Fruit fly (Drosophila melanogaster) whole organism, embryonic: ENCODE data around the gene UQCR-14.

Experiments
- C15 ChIP-seq: fragments of 200-800 bp; sonication (Bioruptor generic); IDR thresholded peaks from 3 replicates; pipeline ENCODE4 v1.3.6; 2022; ENCODE audit warnings: missing biosample characterization, missing genetic modification characterization
- CG10267 ChIP-seq: fragments of 200-800 bp; sonication (Bioruptor generic); optimal IDR thresholded peaks from 2 replicates; lab custom pipeline; 2018; ENCODE audit warnings: missing biosample characterization, mild to moderate bottlenecking, missing genetic modification characterization, moderate library complexity
- CG10543 ChIP-seq: fragments of 200-800 bp; sonication (Bioruptor generic); optimal IDR thresholded peaks from 3 replicates; lab custom pipeline; 2017; ENCODE audit warnings: missing biosample characterization, mild to moderate bottlenecking, missing genetic modification characterization, moderate library complexity
- CG12219 ChIP-seq: fragments of 200-800 bp; sonication (Bioruptor generic); optimal IDR thresholded peaks from 3 replicates; lab custom pipeline; 2018; ENCODE audit warnings: missing biosample characterization, mild to moderate bottlenecking, missing genetic modification characterization
- CG12659 ChIP-seq: fragments of 200-800 bp; sonication (Bioruptor generic); optimal IDR thresholded peaks from 3 replicates; lab custom pipeline; 2017; ENCODE audit warnings: mild to moderate bottlenecking, missing biosample characterization, missing genetic modification reagents, missing genetic modification characterization
- CG12744 ChIP-seq: fragments of 200-800 bp; sonication (Bioruptor generic); optimal IDR thresholded peaks from 2 replicates; lab custom pipeline; 2016; ENCODE audit warnings: missing biosample characterization, missing genetic modification characterization
- CG15269 ChIP-seq: fragments of 200-800 bp; sonication (Bioruptor generic); optimal IDR thresholded peaks from 2 replicates; lab custom pipeline; 2018; ENCODE audit warnings: missing biosample characterization, mild to moderate bottlenecking, missing genetic modification characterization, moderate library complexity
- CG15601 ChIP-seq: fragments of 200-800 bp; sonication (Bioruptor generic); optimal IDR thresholded peaks from 3 replicates; lab custom pipeline; 2019; ENCODE audit warnings: missing biosample characterization, mild to moderate bottlenecking, missing genetic modification characterization, moderate library complexity
- CG15696 ChIP-seq: fragments of 200-800 bp; sonication (Bioruptor generic); optimal IDR thresholded peaks from 2 replicates; lab custom pipeline; 2019; ENCODE audit warnings: missing biosample characterization, mild to moderate bottlenecking, missing genetic modification characterization, moderate library complexity
- CG16815 ChIP-seq: fragments of 200-800 bp; sonication (Bioruptor generic); optimal IDR thresholded peaks from 3 replicates; lab custom pipeline; 2017; ENCODE audit warnings: missing biosample characterization, mild to moderate bottlenecking, missing genetic modification characterization
- CG17361 ChIP-seq: fragments of 200-800 bp; sonication (Bioruptor generic); IDR thresholded peaks from 3 replicates; pipeline ENCODE4 v1.3.6; 2022; ENCODE audit warnings: missing biosample characterization, missing genetic modification characterization
- CG17385 ChIP-seq: fragments of 200-800 bp; sonication (Bioruptor generic); optimal IDR thresholded peaks from 3 replicates; lab custom pipeline; 2018; ENCODE audit warnings: missing biosample characterization, mild to moderate bottlenecking, missing genetic modification characterization
- CG1832 ChIP-seq: fragments of 200-800 bp; sonication (Bioruptor generic); optimal IDR thresholded peaks from 2 replicates; lab custom pipeline; 2017; ENCODE audit warnings: missing biosample characterization, mild to moderate bottlenecking, missing genetic modification characterization, inconsistent platforms
- CG18476 ChIP-seq: fragments of 200-800 bp; sonication (Bioruptor generic); optimal IDR thresholded peaks from 2 replicates; lab custom pipeline; 2016; ENCODE audit warnings: missing biosample characterization, mild to moderate bottlenecking, missing genetic modification characterization
- CG2116 ChIP-seq: fragments of 200-800 bp; sonication (Bioruptor generic); optimal IDR thresholded peaks from 3 replicates; lab custom pipeline; 2018; ENCODE audit warnings: missing biosample characterization, mild to moderate bottlenecking, missing genetic modification characterization
- CG2202 ChIP-seq: fragments of 200-800 bp; sonication (Bioruptor generic); optimal IDR thresholded peaks from 2 replicates; lab custom pipeline; 2018; ENCODE audit warnings: missing biosample characterization, mild to moderate bottlenecking, missing genetic modification characterization
- CG3065 ChIP-seq: fragments of 200-800 bp; sonication (Bioruptor generic); optimal IDR thresholded peaks from 2 replicates; lab custom pipeline; 2016; ENCODE audit warnings: missing biosample characterization, missing genetic modification characterization
- CG4404 ChIP-seq: fragments of 200-800 bp; sonication (Bioruptor generic); IDR thresholded peaks from 2 replicates; pipeline ENCODE4 v1.3.6; 2022; ENCODE audit warnings: missing biosample characterization, missing genetic modification characterization
- CG7786 ChIP-seq: fragments of 200-800 bp; sonication (Bioruptor generic); optimal IDR thresholded peaks from 2 replicates; lab custom pipeline; 2016; ENCODE audit warnings: missing biosample characterization, missing genetic modification characterization
- E2f1 ChIP-seq: fragments of 200-800 bp; sonication (Bioruptor generic); IDR thresholded peaks from 2 replicates; pipeline ENCODE4 v1.3.6; 2022; ENCODE audit warnings: missing biosample characterization, missing genetic modification characterization
- ERR ChIP-seq: fragments of 200-800 bp; sonication (Bioruptor generic); optimal IDR thresholded peaks from 2 replicates; lab custom pipeline; 2016; ENCODE audit warnings: missing biosample characterization, missing genetic modification characterization
- Ets65A ChIP-seq: fragments of 200-800 bp; sonication (Bioruptor generic); peaks from one replicate; lab custom pipeline; 2016; ENCODE audit warnings: missing biosample characterization, missing genetic modification characterization
- Fer3 ChIP-seq: fragments of 200-800 bp; sonication (Bioruptor generic); optimal IDR thresholded peaks from 2 replicates; lab custom pipeline; 2018; ENCODE audit warnings: missing biosample characterization, mild to moderate bottlenecking, missing genetic modification characterization, moderate library complexity
- GATAe ChIP-seq: fragments of 200-800 bp; sonication (Bioruptor generic); conservative IDR thresholded peaks from 2 replicates; pipeline ENCODE4 v1.3.6; 2022; ENCODE audit warnings: missing biosample characterization, missing genetic modification characterization
- Gug ChIP-seq: fragments of 200-800 bp; sonication (Bioruptor generic); IDR thresholded peaks from 4 replicates; pipeline ENCODE4 v1.3.6; 2022; ENCODE audit warnings: missing biosample characterization, missing genetic modification characterization
- H2.0 ChIP-seq: fragments of 200-800 bp; sonication (Bioruptor generic); IDR thresholded peaks from 2 replicates; pipeline ENCODE4 v1.3.6; 2022; ENCODE audit warnings: missing biosample characterization, missing genetic modification characterization
- HLH3B ChIP-seq: fragments of 200-800 bp; sonication (Bioruptor generic); IDR thresholded peaks from 2 replicates; pipeline ENCODE4 v1.3.6; 2022; ENCODE audit warnings: missing biosample characterization, missing genetic modification characterization
- PHDP ChIP-seq: fragments of 200-800 bp; sonication (Bioruptor generic); optimal IDR thresholded peaks from 3 replicates; lab custom pipeline; 2018; ENCODE audit warnings: missing biosample characterization, mild to moderate bottlenecking, missing genetic modification characterization, moderate library complexity
- Ravus ChIP-seq: fragments of 200-800 bp; sonication (Bioruptor generic); IDR thresholded peaks from 2 replicates; pipeline ENCODE4 v1.3.6; 2022; ENCODE audit warnings: missing biosample characterization, missing genetic modification characterization
- Spps ChIP-seq: fragments of 200-800 bp; sonication (Bioruptor generic); optimal IDR thresholded peaks from 2 replicates; lab custom pipeline; 2018; ENCODE audit warnings: missing biosample characterization, mild to moderate bottlenecking, missing genetic modification characterization
- Xrp1 ChIP-seq: fragments of 200-800 bp; sonication (Bioruptor generic); IDR thresholded peaks from 2 replicates; pipeline ENCODE4 v1.3.6; 2022; ENCODE audit warnings: missing biosample characterization, missing genetic modification characterization
- amos ChIP-seq: fragments of 200-800 bp; sonication (Bioruptor generic); IDR thresholded peaks from 2 replicates; pipeline ENCODE4 v1.3.6; 2022; ENCODE audit warnings: missing biosample characterization, missing genetic modification characterization; ENCODE audit not compliant: partially characterized antibody
- ap ChIP-seq: fragments of 200-800 bp; sonication (Bioruptor generic); IDR thresholded peaks from 2 replicates; pipeline ENCODE4 v1.3.6; 2022; ENCODE audit warnings: missing biosample characterization, missing genetic modification characterization
- bbx ChIP-seq: fragments of 200-800 bp; sonication (Bioruptor generic); IDR thresholded peaks from 2 replicates; pipeline ENCODE4 v1.3.6; 2022; ENCODE audit warnings: missing biosample characterization, missing genetic modification characterization; ENCODE audit not compliant: partially characterized antibody
- btn ChIP-seq: fragments of 200-800 bp; sonication (Bioruptor generic); optimal IDR thresholded peaks from 2 replicates; lab custom pipeline; 2016; ENCODE audit warnings: missing biosample characterization, missing genetic modification characterization
- danr ChIP-seq: fragments of 200-800 bp; sonication (Bioruptor generic); IDR thresholded peaks from 2 replicates; pipeline ENCODE4 v1.3.6; 2022; ENCODE audit warnings: missing biosample characterization, missing genetic modification characterization
- fd64A ChIP-seq: fragments of 200-800 bp; sonication (Bioruptor generic); optimal IDR thresholded peaks from 3 replicates; lab custom pipeline; 2018; ENCODE audit warnings: missing biosample characterization, mild to moderate bottlenecking, missing genetic modification characterization
- inv ChIP-seq: fragments of 200-800 bp; sonication (Bioruptor generic); IDR thresholded peaks from 2 replicates; pipeline ENCODE4 v1.3.6; 2022; ENCODE audit warnings: missing biosample characterization, missing genetic modification characterization; ENCODE audit not compliant: partially characterized antibody
- maf-S ChIP-seq: fragments of 200-800 bp; sonication (Bioruptor generic); optimal IDR thresholded peaks from 2 replicates; lab custom pipeline; 2016; ENCODE audit warnings: missing biosample characterization, missing genetic modification characterization
- nom ChIP-seq: fragments of 200-800 bp; sonication (Bioruptor generic); optimal IDR thresholded peaks from 2 replicates; lab custom pipeline; 2017; ENCODE audit warnings: missing biosample characterization, missing genetic modification characterization, mild to moderate bottlenecking, moderate library complexity, missing genetic modification reagents
- p53 ChIP-seq: fragments of 200-800 bp; sonication (Bioruptor generic); optimal IDR thresholded peaks from 2 replicates; lab custom pipeline; 2016; ENCODE audit warnings: missing biosample characterization, missing genetic modification characterization
- peb ChIP-seq: fragments of 200-800 bp; sonication (Bioruptor generic); IDR thresholded peaks from 2 replicates; pipeline ENCODE4 v1.3.6; 2022; ENCODE audit warnings: missing biosample characterization, missing genetic modification characterization
- phol ChIP-seq: fragments of 200-800 bp; sonication (Bioruptor generic); optimal IDR thresholded peaks from 3 replicates; lab custom pipeline; 2018; ENCODE audit warnings: missing biosample characterization, mild to moderate bottlenecking, missing genetic modification characterization, moderate library complexity
- pnt ChIP-seq: fragments of 200-800 bp; sonication (Bioruptor generic); optimal IDR thresholded peaks from 3 replicates; lab custom pipeline; 2016; ENCODE audit warnings: missing biosample characterization, missing genetic modification characterization
- psq ChIP-seq: fragments of 200-800 bp; sonication (Bioruptor generic); optimal IDR thresholded peaks from 2 replicates; lab custom pipeline; 2017; ENCODE audit warnings: missing biosample characterization, missing genetic modification characterization
- pum ChIP-seq: fragments of 200-800 bp; sonication (Bioruptor generic); optimal IDR thresholded peaks from 2 replicates; lab custom pipeline; 2016; ENCODE audit warnings: missing biosample characterization, missing genetic modification characterization
- run ChIP-seq: fragments of 200-800 bp; sonication (Bioruptor generic); optimal IDR thresholded peaks from 3 replicates; lab custom pipeline; 2018; ENCODE audit warnings: missing biosample characterization, mild to moderate bottlenecking, missing genetic modification characterization
- slbo ChIP-seq: fragments of 200-800 bp; sonication (Bioruptor generic); IDR thresholded peaks from 2 replicates; pipeline ENCODE4 v1.3.6; 2022; ENCODE audit warnings: missing biosample characterization, missing genetic modification characterization
- sug ChIP-seq: fragments of 200-800 bp; optimal IDR thresholded peaks from 2 replicates; lab custom pipeline; 2019; ENCODE audit warnings: missing biosample characterization, mild to moderate bottlenecking, missing genetic modification characterization, moderate library complexity
- tx ChIP-seq: fragments of 200-800 bp; sonication (Bioruptor generic); optimal IDR thresholded peaks from 2 replicates; lab custom pipeline; 2016; ENCODE audit warnings: missing biosample characterization, missing genetic modification characterization
- zfh1 ChIP-seq: fragments of 200-800 bp; sonication (Bioruptor generic); IDR thresholded peaks from 3 replicates; pipeline ENCODE4 v1.3.6; 2022; ENCODE audit warnings: missing biosample characterization, missing genetic modification characterization

UQCR-14 gene

dm6 chrX:16275854-16276338, 10.2 kb upstream of the UQCR-14 start, which contains the start of the genes kat80 and Prosalpha4 (continued):
- TF ChIP-seq CG16815 (GFP tag; lab: Kevin White, UChicago) (no peak), phol (tag; lab: Kevin White, UChicago) (peak; percentile 37), ERR (GFP tag; lab: Kevin White, UChicago) (no peak), inv (peak; percentile 44; the same call in 1 of the 2 replicates), Spps (tag; lab: Kevin White, UChicago) (no peak), pum (GFP tag; lab: Kevin White, UChicago) (no peak), CG1832 (GFP tag; lab: Kevin White, UChicago) (no peak), CG15696 (tag; lab: Kevin White, UChicago) (peak; percentile 47), CG2116 (GFP tag; lab: Kevin White, UChicago) (no peak), CG3065 (GFP tag; lab: Kevin White, UChicago) (no peak), CG17361 (GFP tag; lab: Robert Waterston, UW) (peak; percentile 56; the same call in 1 of the 3 replicates), Fer3 (peak; percentile 18), tx (GFP tag; lab: Kevin White, UChicago) (no peak), E2f1 (GFP tag; lab: Robert Waterston, UW) (no peak), CG12219 (GFP tag; lab: Kevin White, UChicago) (no peak), CG12744 (GFP tag; lab: Kevin White, UChicago) (no peak), psq (GFP tag; lab: Kevin White, UChicago) (no peak), Gug (GFP tag; lab: Robert Waterston, UW) (peak; percentile 35; the same call in 1 of the 4 replicates), CG15269 (peak; percentile 40), CG4404 (GFP tag; lab: Robert Waterston, UW) (no peak), CG18476 (no peak), GATAe (GFP tag; lab: Robert Waterston, UW) (no peak), CG2202 (no peak), amos (peak; percentile 77), nom (no peak), Ravus (GFP tag; lab: Robert Waterston, UW) (no peak), btn (GFP tag; lab: Kevin White, UChicago) (no peak), fd64A (GFP tag; lab: Kevin White, UChicago) (no peak), PHDP (tag; lab: Kevin White, UChicago) (peak; percentile 32), Xrp1 (no peak), ap (GFP tag; lab: Robert Waterston, UW) (no peak), HLH3B (GFP tag; lab: Robert Waterston, UW) (no peak), bbx (GFP tag; lab: Robert Waterston, UW) (peak; percentile 58; the same call in 1 of the 2 replicates), H2.0 (GFP tag; lab: Robert Waterston, UW) (no peak), CG17385 (GFP tag; lab: Kevin White, UChicago) (peak; percentile 19), sug (peak; percentile 67), CG10543 (GFP tag; lab: Kevin White, UChicago) (peak; percentile 27), CG7786 (GFP tag; lab: Kevin White, UChicago) (no peak), peb (no peak), CG15601 (tag; lab: Kevin White, UChicago) (peak; percentile 30), p53 (GFP tag; lab: Kevin White, UChicago) (no peak), danr (no peak), slbo (GFP tag; lab: Robert Waterston, UW) (peak; percentile 28; the same call in 1 of the 2 replicates), C15 (no peak), CG12659 (peak; percentile 28), Ets65A (GFP tag; lab: Kevin White, UChicago) (no peak), pnt (GFP tag; lab: Kevin White, UChicago) (no peak), maf-S (GFP tag; lab: Kevin White, UChicago) (no peak), run (tag; lab: Kevin White, UChicago) (no peak), zfh1 (GFP tag; lab: Robert Waterston, UW) (peak; percentile 27; the same call in 1 of the 3 replicates), CG10267 (peak; percentile 48)
